Worm (Caenorhabditis elegans) whole organism, late embryonic: ENCODE data around the gene Y57A10C.10.

Source experiments
- ceh-2 ChIP-seq: sonication (generic microtip); optimal IDR thresholded peaks from 2 replicates; lab custom pipeline; 2016; ENCODE audit warnings: missing genotype, missing genetic modification characterization, missing compliant biosample characterization
- ceh-45 ChIP-seq: fragments of 200-800 bp; sonication (Bioruptor generic); IDR thresholded peaks from 2 replicates; pipeline ENCODE4 v1.3.6; 2022; ENCODE audit warnings: missing genetic modification reagents, missing genetic modification characterization, missing compliant biosample characterization
- hlh-30 ChIP-seq: sonication (generic microtip); optimal IDR thresholded peaks from 2 replicates; lab custom pipeline; 2017; ENCODE audit warnings: antibody characterized with exemption, missing genetic modification characterization, missing compliant biosample characterization; ENCODE audit not compliant: insufficient read depth
- pha-4 ChIP-seq: fragments of 150-350 bp; optimal IDR thresholded peaks from 2 replicates; lab custom pipeline; 2018; ENCODE audit warnings: missing biosample characterization, missing genetic modification reagents, missing genetic modification characterization
- tbx-2 ChIP-seq: sonication (generic microtip); optimal IDR thresholded peaks from 2 replicates; lab custom pipeline; 2016; ENCODE audit warnings: missing genetic modification characterization, missing compliant biosample characterization
- unc-86 ChIP-seq: sonication (generic microtip); optimal IDR thresholded peaks from 2 replicates; lab custom pipeline; 2016; ENCODE audit warnings: missing genetic modification characterization, missing compliant biosample characterization

- TF ChIP-seq pha-4 (tag; lab: Kevin White, UChicago) (no peak), tbx-2 (no peak), unc-86 (tag; lab: Kevin White, UChicago) (no peak), hlh-30 (tag; lab: Kevin White, UChicago) (no peak), ceh-2 (no peak), ceh-45 (GFP tag; lab: Robert Waterston, UW) (no peak)
Observed at ce11 chrII:12432356-12432755, 8.7 kb downstream of the Y57A10C.10 start, which contains the start of gene dct-12.
